Worm (Caenorhabditis elegans) whole organism, L4 larva: ENCODE measurements around the gene fzr-1.

ENCODE experiments used
- ZK546.5 ChIP-seq, 2 experiments: sonication (generic microtip); optimal IDR thresholded peaks; 2 replicates each; lab custom pipeline; 2017; ENCODE audit warnings: missing biosample characterization in 2 of 2, missing genetic modification characterization in 2 of 2
- hif-1 ChIP-seq, 2 experiments: sonication (generic microtip); optimal IDR thresholded peaks; 2 replicates each; lab custom pipeline; 2016 to 2017; ENCODE audit warnings: missing compliant biosample characterization in 2 of 2, missing genetic modification characterization in 2 of 2, missing genetic modification reagents in 2 of 2, missing genotype in 2 of 2, mild to moderate bottlenecking in 1 of 2
- lsy-2 ChIP-seq, 2 experiments: fragments of 150-350 bp in 1 of 2; sonication (generic microtip) in 1 of 2; optimal IDR thresholded peaks; 2 replicates each; lab custom pipeline; 2014 to 2017; ENCODE audit warnings: missing biosample characterization in 2 of 2, missing genetic modification characterization in 2 of 2
- sdz-12 ChIP-seq: fragments of 200-800 bp; sonication (Bioruptor generic); optimal IDR thresholded peaks from 2 replicates; lab custom pipeline; 2018; ENCODE audit warnings: mild to moderate bottlenecking, missing genetic modification characterization, missing compliant biosample characterization

DNA sequence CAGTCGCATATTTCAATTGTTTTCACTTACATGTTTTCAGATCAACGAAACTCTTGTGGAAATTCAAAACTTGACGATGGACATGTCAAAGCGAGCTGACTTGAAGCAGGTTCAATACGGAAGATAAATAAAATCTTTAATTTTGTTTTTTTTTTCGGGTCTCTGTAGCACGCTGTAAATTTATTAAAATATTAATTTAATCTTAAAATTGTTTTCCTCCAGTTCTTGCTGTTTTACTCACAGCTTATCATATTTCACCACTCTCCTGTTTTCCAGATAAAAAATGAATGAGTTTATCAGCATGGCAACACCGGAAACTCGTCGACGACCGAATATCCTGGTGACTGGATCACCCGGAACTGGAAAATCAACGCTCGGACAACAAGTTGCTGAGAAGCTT lies 47.9 kb downstream of the fzr-1 start, which contains the start of gene E02H1.6:
- TF ChIP-seq ZK546.5 (tag; optimal IDR thresholded peaks at IDR 0.05; lab: Kevin White, UChicago): no peak
- no peak for TF ChIP-seq hif-1 (tag; optimal IDR thresholded peaks at IDR 0.05; lab: Kevin White, UChicago)
- TF ChIP-seq sdz-12 (GFP tag; lab: Kevin White, UChicago): no peak
- no peak for TF ChIP-seq lsy-2 (tag; optimal IDR thresholded peaks at IDR 0.05; lab: Kevin White, UChicago)
